Fruit fly (Drosophila melanogaster) whole organism, embryonic: ENCODE results near the gene CG9799.

ENCODE experiments used
- Asciz ChIP-seq: fragments of 200-800 bp; sonication (Bioruptor generic); optimal IDR thresholded peaks from 2 replicates; lab custom pipeline; 2017; ENCODE audit warnings: missing biosample characterization, mild to moderate bottlenecking, missing genetic modification characterization, missing genetic modification reagents
- CG10147 ChIP-seq: fragments of 200-800 bp; sonication (Bioruptor generic); optimal IDR thresholded peaks from 2 replicates; lab custom pipeline; 2019; ENCODE audit warnings: missing biosample characterization, mild to moderate bottlenecking, missing genetic modification characterization, moderate library complexity
- CG10274 ChIP-seq: fragments of 200-800 bp; sonication (Bioruptor generic); optimal IDR thresholded peaks from 3 replicates; lab custom pipeline; 2017; ENCODE audit warnings: missing biosample characterization, mild to moderate bottlenecking, missing genetic modification characterization
- CG10321 ChIP-seq: fragments of 200-800 bp; sonication (Bioruptor generic); IDR thresholded peaks from 2 replicates; pipeline ENCODE4 v1.3.6; 2022; ENCODE audit warnings: missing biosample characterization, missing genetic modification characterization
- CG12219 ChIP-seq: fragments of 200-800 bp; sonication (Bioruptor generic); optimal IDR thresholded peaks from 3 replicates; lab custom pipeline; 2018; ENCODE audit warnings: missing biosample characterization, mild to moderate bottlenecking, missing genetic modification characterization
- CG12391 ChIP-seq: fragments of 200-800 bp; sonication (Bioruptor generic); optimal IDR thresholded peaks from 3 replicates; lab custom pipeline; 2018; ENCODE audit warnings: missing biosample characterization, mild to moderate bottlenecking, missing genetic modification characterization, moderate library complexity
- CG12942 ChIP-seq: fragments of 200-800 bp; sonication (Bioruptor generic); optimal IDR thresholded peaks from 3 replicates; lab custom pipeline; 2016; ENCODE audit warnings: missing biosample characterization, missing genetic modification characterization
- CG1529 ChIP-seq: fragments of 200-800 bp; sonication (Bioruptor generic); optimal IDR thresholded peaks from 3 replicates; lab custom pipeline; 2018; ENCODE audit warnings: missing biosample characterization, missing genetic modification characterization
- CG16779 ChIP-seq: fragments of 200-800 bp; sonication (Bioruptor generic); IDR thresholded peaks from 2 replicates; pipeline ENCODE4 v1.3.6; 2022; ENCODE audit warnings: missing biosample characterization, missing genetic modification characterization
- CG16863 ChIP-seq: fragments of 200-800 bp; sonication (Bioruptor generic); optimal IDR thresholded peaks from 3 replicates; lab custom pipeline; 2016; ENCODE audit warnings: missing biosample characterization, missing genetic modification characterization
- CG2202 ChIP-seq: fragments of 200-800 bp; sonication (Bioruptor generic); optimal IDR thresholded peaks from 2 replicates; lab custom pipeline; 2018; ENCODE audit warnings: missing biosample characterization, mild to moderate bottlenecking, missing genetic modification characterization
- CG6272 ChIP-seq: fragments of 200-800 bp; sonication (Bioruptor generic); IDR thresholded peaks from 2 replicates; pipeline ENCODE4 v1.3.6; 2022; ENCODE audit warnings: missing biosample characterization, missing genetic modification characterization
- CG8478 ChIP-seq: fragments of >200 bp; optimal IDR thresholded peaks from 2 replicates; lab custom pipeline; 2018
- CG9609 ChIP-seq: fragments of 200-800 bp; sonication (Bioruptor generic); optimal IDR thresholded peaks from 3 replicates; lab custom pipeline; 2016; ENCODE audit warnings: missing biosample characterization, missing genetic modification characterization
- CG9876 ChIP-seq: fragments of 200-800 bp; sonication (Bioruptor generic); optimal IDR thresholded peaks from 2 replicates; lab custom pipeline; 2016; ENCODE audit warnings: missing biosample characterization, missing genetic modification characterization
- CG9932 ChIP-seq: fragments of 200-800 bp; sonication (Bioruptor generic); IDR thresholded peaks from 2 replicates; pipeline ENCODE4 v1.3.6; 2022; ENCODE audit warnings: missing biosample characterization, missing genetic modification characterization
- CkIIα-i1 ChIP-seq: fragments of 200-800 bp; sonication (Bioruptor generic); IDR thresholded peaks from 2 replicates; pipeline ENCODE4 v1.3.6; 2022; ENCODE audit warnings: missing biosample characterization, missing genetic modification characterization
- Dad ChIP-seq: fragments of 200-800 bp; sonication (Bioruptor generic); optimal IDR thresholded peaks from 3 replicates; lab custom pipeline; 2016; ENCODE audit warnings: missing biosample characterization, missing genetic modification characterization
- Dp ChIP-seq: fragments of 200-800 bp; sonication (Bioruptor generic); optimal IDR thresholded peaks from 2 replicates; lab custom pipeline; 2018; ENCODE audit warnings: missing biosample characterization, mild to moderate bottlenecking, missing genetic modification characterization, moderate library complexity
- E2f2 ChIP-seq: fragments of 200-800 bp; sonication (Bioruptor generic); IDR thresholded peaks from 2 replicates; pipeline ENCODE4 v1.3.6; 2022; ENCODE audit warnings: missing biosample characterization, missing genetic modification characterization
- H15 ChIP-seq: fragments of 200-800 bp; sonication (Bioruptor generic); IDR thresholded peaks from 3 replicates; pipeline ENCODE4 v1.3.6; 2022; ENCODE audit warnings: missing biosample characterization, missing genetic modification characterization
- Hey ChIP-seq: fragments of 200-800 bp; sonication (Bioruptor generic); optimal IDR thresholded peaks from 3 replicates; lab custom pipeline; 2018; ENCODE audit warnings: missing biosample characterization, mild to moderate bottlenecking, missing genetic modification characterization
- Hmx ChIP-seq: fragments of 200-800 bp; sonication (Bioruptor generic); optimal IDR thresholded peaks from 2 replicates; lab custom pipeline; 2016; ENCODE audit warnings: missing biosample characterization, missing genetic modification characterization
- MTF-1 ChIP-seq: fragments of 200-800 bp; sonication (Bioruptor generic); optimal IDR thresholded peaks from 2 replicates; lab custom pipeline; 2018; ENCODE audit warnings: missing biosample characterization, mild to moderate bottlenecking, missing genetic modification characterization, borderline replicate concordance
- NK7.1 ChIP-seq: fragments of 200-800 bp; sonication (Bioruptor generic); optimal IDR thresholded peaks from 3 replicates; lab custom pipeline; 2016; ENCODE audit warnings: missing biosample characterization, missing genetic modification characterization
- Nf-YC ChIP-seq: fragments of 200-800 bp; optimal IDR thresholded peaks from 3 replicates; lab custom pipeline; 2019; ENCODE audit warnings: missing biosample characterization, mild to moderate bottlenecking, missing genetic modification characterization, moderate library complexity
- Oaz ChIP-seq: fragments of 200-800 bp; sonication (Bioruptor generic); IDR thresholded peaks from 2 replicates; pipeline ENCODE4 v1.3.6; 2022; ENCODE audit warnings: missing biosample characterization, missing genetic modification characterization
- Ravus ChIP-seq: fragments of 200-800 bp; sonication (Bioruptor generic); IDR thresholded peaks from 2 replicates; pipeline ENCODE4 v1.3.6; 2022; ENCODE audit warnings: missing biosample characterization, missing genetic modification characterization
- Sry-β ChIP-seq: fragments of 200-800 bp; sonication (Bioruptor generic); optimal IDR thresholded peaks from 2 replicates; lab custom pipeline; 2018; ENCODE audit warnings: missing biosample characterization, mild to moderate bottlenecking, missing genetic modification characterization, moderate library complexity
- Ssrp ChIP-seq: fragments of 200-800 bp; sonication (Bioruptor generic); optimal IDR thresholded peaks from 2 replicates; lab custom pipeline; 2018; ENCODE audit warnings: missing biosample characterization, mild to moderate bottlenecking, missing genetic modification characterization, moderate library complexity
- ap ChIP-seq: fragments of 200-800 bp; sonication (Bioruptor generic); IDR thresholded peaks from 2 replicates; pipeline ENCODE4 v1.3.6; 2022; ENCODE audit warnings: missing biosample characterization, missing genetic modification characterization
- ci ChIP-seq: fragments of 200-800 bp; sonication (Bioruptor generic); IDR thresholded peaks from 3 replicates; pipeline ENCODE4 v1.3.6; 2022; ENCODE audit warnings: missing biosample characterization, missing genetic modification characterization
- corto ChIP-seq: fragments of 200-800 bp; sonication (Bioruptor generic); optimal IDR thresholded peaks from 2 replicates; lab custom pipeline; 2016; ENCODE audit warnings: missing biosample characterization, mild to moderate bottlenecking, missing genetic modification characterization, moderate library complexity
- cwo ChIP-seq: fragments of 200-800 bp; sonication (Bioruptor generic); optimal IDR thresholded peaks from 3 replicates; lab custom pipeline; 2017; ENCODE audit warnings: missing biosample characterization, missing genetic modification characterization, mild to moderate bottlenecking, moderate library complexity, missing genetic modification reagents
- danr ChIP-seq: fragments of 200-800 bp; sonication (Bioruptor generic); IDR thresholded peaks from 2 replicates; pipeline ENCODE4 v1.3.6; 2022; ENCODE audit warnings: missing biosample characterization, missing genetic modification characterization
- ewg ChIP-seq: fragments of 200-800 bp; sonication (Bioruptor generic); optimal IDR thresholded peaks from 3 replicates; lab custom pipeline; 2017; ENCODE audit warnings: mild to moderate bottlenecking, missing biosample characterization, missing genetic modification reagents, missing genetic modification characterization
- gsb ChIP-seq: fragments of 200-800 bp; sonication (Bioruptor generic); IDR thresholded peaks from 2 replicates; pipeline ENCODE4 v1.3.6; 2022; ENCODE audit warnings: missing biosample characterization, missing genetic modification characterization
- kah ChIP-seq: fragments of 200-800 bp; sonication (Bioruptor generic); optimal IDR thresholded peaks from 2 replicates; lab custom pipeline; 2018; ENCODE audit warnings: missing biosample characterization, mild to moderate bottlenecking, missing genetic modification characterization
- kay ChIP-seq: fragments of 200-800 bp; sonication (Bioruptor generic); optimal IDR thresholded peaks from 2 replicates; lab custom pipeline; 2016; ENCODE audit warnings: missing biosample characterization, missing genetic modification characterization
- mam ChIP-seq: fragments of 200-800 bp; sonication (Bioruptor generic); optimal IDR thresholded peaks from 3 replicates; lab custom pipeline; 2016; ENCODE audit warnings: missing biosample characterization, missing genetic modification characterization
- phol ChIP-seq: fragments of 200-800 bp; sonication (Bioruptor generic); optimal IDR thresholded peaks from 3 replicates; lab custom pipeline; 2018; ENCODE audit warnings: missing biosample characterization, mild to moderate bottlenecking, missing genetic modification characterization, moderate library complexity
- pnt ChIP-seq: fragments of 200-800 bp; sonication (Bioruptor generic); optimal IDR thresholded peaks from 3 replicates; lab custom pipeline; 2016; ENCODE audit warnings: missing biosample characterization, missing genetic modification characterization
- pros ChIP-seq: fragments of 200-800 bp; sonication (Bioruptor generic); optimal IDR thresholded peaks from 3 replicates; lab custom pipeline; 2019; ENCODE audit warnings: missing biosample characterization, mild to moderate bottlenecking, missing genetic modification characterization, moderate library complexity
- psq ChIP-seq: fragments of 200-800 bp; sonication (Bioruptor generic); optimal IDR thresholded peaks from 2 replicates; lab custom pipeline; 2017; ENCODE audit warnings: missing biosample characterization, missing genetic modification characterization
- salm ChIP-seq: fragments of 200-800 bp; sonication (Bioruptor generic); optimal IDR thresholded peaks from 2 replicates; lab custom pipeline; 2018; ENCODE audit warnings: missing biosample characterization, mild to moderate bottlenecking, missing genetic modification characterization
- schlank ChIP-seq: fragments of 200-800 bp; sonication (Bioruptor generic); optimal IDR thresholded peaks from 2 replicates; lab custom pipeline; 2018; ENCODE audit warnings: missing biosample characterization, mild to moderate bottlenecking, missing genetic modification characterization
- sqz ChIP-seq: fragments of 200-800 bp; sonication (Bioruptor generic); optimal IDR thresholded peaks from 3 replicates; lab custom pipeline; 2018; ENCODE audit warnings: missing biosample characterization, mild to moderate bottlenecking, missing genetic modification characterization
- tna ChIP-seq: fragments of 200-800 bp; sonication (Bioruptor generic); IDR thresholded peaks from 2 replicates; pipeline ENCODE4 v1.3.6; 2022; ENCODE audit warnings: missing biosample characterization, missing genetic modification characterization; ENCODE audit not compliant: partially characterized antibody
- toy ChIP-seq: fragments of 200-800 bp; sonication (Bioruptor generic); IDR thresholded peaks from 2 replicates; pipeline ENCODE4 v1.3.6; 2022; ENCODE audit warnings: missing biosample characterization, missing genetic modification characterization
- ttk ChIP-seq: fragments of 200-800 bp; sonication (Bioruptor generic); IDR thresholded peaks from 2 replicates; pipeline ENCODE4 v2.1.2; 2022; ENCODE audit warnings: missing biosample characterization, missing genetic modification characterization
- unc-4 ChIP-seq: fragments of 200-800 bp; sonication (Bioruptor generic); IDR thresholded peaks from 2 replicates; pipeline ENCODE4 v1.3.6; 2022; ENCODE audit warnings: missing biosample characterization, missing genetic modification characterization; ENCODE audit not compliant: partially characterized antibody

CG9799 gene

DNA sequence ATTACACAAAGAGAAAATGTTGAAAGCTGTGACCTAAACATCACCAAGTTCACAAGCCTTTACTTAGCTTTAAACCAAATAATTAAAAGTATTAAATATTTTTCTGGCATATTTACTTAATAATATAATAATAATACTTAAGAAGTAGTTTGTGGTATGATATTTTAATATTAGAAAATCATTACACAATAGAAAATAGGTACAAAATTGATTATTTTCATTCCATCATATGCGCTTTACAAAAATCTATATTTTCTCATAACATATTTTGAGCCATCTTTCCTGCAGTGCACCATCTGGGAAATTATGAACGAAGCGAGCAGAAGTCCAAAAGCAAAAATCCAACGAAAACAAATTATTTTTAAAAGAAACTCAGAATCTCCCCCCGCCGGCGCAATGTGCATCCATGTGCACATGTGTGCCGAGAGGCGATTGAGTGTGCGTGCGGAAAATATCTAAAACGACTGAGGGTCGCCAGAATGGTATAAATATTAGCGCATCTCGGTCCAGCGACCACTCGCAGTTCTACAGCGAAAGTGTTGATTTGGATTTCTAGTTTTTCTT is 37.0 kb upstream of the CG9799 start, which contains the start of gene Act87E (continued):
- TF ChIP-seq sqz = peak; percentile 50
- TF ChIP-seq psq (GFP tag; lab: Kevin White, UChicago) = no peak
- TF ChIP-seq CkIIα-i1 (GFP tag; lab: Robert Waterston, UW) = no peak
- peak; percentile 30; the same call in 1 of the 2 replicates for TF ChIP-seq ttk (GFP tag; lab: Robert Waterston, UW)
- no peak for TF ChIP-seq Oaz
- no peak for TF ChIP-seq CG16779
- peak; percentile 42 for TF ChIP-seq CG12942 (GFP tag; lab: Kevin White, UChicago)
- TF ChIP-seq ap (GFP tag; lab: Robert Waterston, UW) = no peak
- TF ChIP-seq CG1529 (GFP tag; lab: Kevin White, UChicago) = peak; percentile 42
- peak; percentile 78 for TF ChIP-seq Ssrp (tag; lab: Kevin White, UChicago)
- no peak for TF ChIP-seq E2f2 (GFP tag; lab: Robert Waterston, UW)
- TF ChIP-seq phol = peak; percentile 86
- TF ChIP-seq CG10147 = peak; percentile 2
- no peak for TF ChIP-seq CG10274 (GFP tag; lab: Kevin White, UChicago)
- peak; percentile 33 for TF ChIP-seq kah (GFP tag; lab: Kevin White, UChicago)
- no peak for TF ChIP-seq unc-4 (GFP tag; lab: Robert Waterston, UW)
- TF ChIP-seq gsb = no peak
- TF ChIP-seq pros (GFP tag; lab: Kevin White, UChicago) = peak; percentile 16
- no peak for TF ChIP-seq Hmx (GFP tag; lab: Kevin White, UChicago)
- TF ChIP-seq Dp (GFP tag; lab: Kevin White, UChicago) = no peak
- no peak for TF ChIP-seq tna
- TF ChIP-seq Hey (tag; lab: Kevin White, UChicago) = no peak
- no peak for TF ChIP-seq CG9876 (GFP tag; lab: Kevin White, UChicago)
- peak; percentile 42 for TF ChIP-seq CG2202 (tag; lab: Kevin White, UChicago)
- TF ChIP-seq danr (GFP tag; lab: Robert Waterston, UW) = 0 out of 2 replicates have a peak, but pooled peaks have one; percentile 49
- peak; percentile 76 for TF ChIP-seq CG12391 (tag; lab: Kevin White, UChicago)
- TF ChIP-seq ci (GFP tag; lab: Robert Waterston, UW) = no peak
- peak; percentile 53 for TF ChIP-seq ewg
- TF ChIP-seq Asciz = peak; percentile 60
- TF ChIP-seq CG8478 (lab: Kevin White, UChicago) = no peak
- no peak for TF ChIP-seq CG9609 (GFP tag; lab: Kevin White, UChicago)
- TF ChIP-seq CG6272 (GFP tag; lab: Robert Waterston, UW) = no peak
- no peak for TF ChIP-seq kay
- TF ChIP-seq Sry-β = no peak
- no peak for TF ChIP-seq CG10321 (GFP tag; lab: Robert Waterston, UW)
- TF ChIP-seq MTF-1 = no peak
- no peak for TF ChIP-seq CG16863
- no peak for TF ChIP-seq H15 (GFP tag; lab: Robert Waterston, UW)
- TF ChIP-seq CG12219 (GFP tag; lab: Kevin White, UChicago) = no peak
- TF ChIP-seq corto (GFP tag; lab: Kevin White, UChicago) = no peak
- peak; percentile 33; the same call in 1 of the 2 replicates for TF ChIP-seq CG9932 (GFP tag; lab: Robert Waterston, UW)
- TF ChIP-seq NK7.1 (GFP tag; lab: Kevin White, UChicago) = no peak
- peak; percentile 71 for TF ChIP-seq salm (tag; lab: Kevin White, UChicago)
- TF ChIP-seq pnt = no peak
- no peak for TF ChIP-seq toy (GFP tag; lab: Robert Waterston, UW)
- no peak for TF ChIP-seq Nf-YC (tag; lab: Kevin White, UChicago)
- peak; percentile 39 for TF ChIP-seq cwo
- TF ChIP-seq Dad (GFP tag; lab: Kevin White, UChicago) = no peak
- TF ChIP-seq Ravus = no peak; the same call in 1 of the 2 replicates
- TF ChIP-seq mam (GFP tag; lab: Kevin White, UChicago) = no peak
- no peak for TF ChIP-seq schlank (tag; lab: Kevin White, UChicago)
